Fruit fly (Drosophila melanogaster): ENCODE results near the gene CG12155.
A peak's percentile ranks its signal among the peaks of the same experiment; 100 is the strongest.

Gene CG12155

DNA sequence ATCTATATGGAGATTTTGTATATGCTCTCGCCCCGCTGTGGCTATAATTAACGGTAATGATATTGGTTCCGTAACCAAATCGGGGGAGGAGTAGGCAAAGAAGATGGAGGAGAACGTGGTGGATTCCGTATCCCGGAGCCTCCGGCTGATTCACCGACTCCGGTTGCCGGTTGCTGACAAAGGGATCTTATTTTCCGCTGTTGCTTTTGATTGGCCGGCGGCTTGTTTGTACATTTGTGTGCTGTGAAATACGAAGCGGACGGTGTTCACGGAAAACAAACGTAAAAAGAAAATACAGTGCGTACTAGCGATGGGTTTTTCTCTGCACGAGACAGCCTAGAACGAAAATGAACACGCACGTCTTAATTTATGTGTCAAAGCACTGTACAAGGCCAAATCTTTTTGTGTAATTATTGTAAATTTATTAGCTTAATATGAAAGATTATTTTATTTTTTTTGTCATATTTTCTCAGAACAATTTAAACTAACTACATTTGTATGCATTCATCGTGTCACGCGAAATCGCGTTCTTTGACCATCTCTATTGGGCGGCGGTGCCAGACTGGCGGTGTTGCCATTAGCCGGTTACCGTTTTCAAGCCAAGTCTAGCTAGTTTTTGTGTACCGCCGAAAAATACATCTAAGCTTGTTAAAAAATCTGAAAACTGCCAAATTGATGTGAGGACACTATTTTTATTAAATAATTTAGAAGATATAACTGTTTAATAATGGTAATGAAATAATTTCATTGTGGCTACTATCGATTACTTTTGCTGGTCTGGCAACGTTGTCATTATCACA, 5.8 kb downstream of the CG12155 start, which contains the start of the genes Pdp and Rab39 (continued):
- TF ChIP-seq eve (GFP tag; optimal IDR thresholded peaks at IDR 0.05) (no peak), CG15601 (tag; optimal IDR thresholded peaks at IDR 0.05) (peak; percentile 68), hb (GFP tag; IDR thresholded peaks at IDR 0.05; ENCODE audit: partially characterized antibody) (peak; percentile 90), Gug (GFP tag; IDR thresholded peaks at IDR 0.05) (peak; percentile 83), CG12659 (GFP tag; optimal IDR thresholded peaks at IDR 0.05) (peak; percentile 76), slp2 (GFP tag; optimal IDR thresholded peaks at IDR 0.05) (peak; percentile 20), Taf1 (GFP tag; IDR thresholded peaks at IDR 0.05) (peak; percentile 34; the same call in 1 of the 2 replicates), CG18011 (GFP tag; optimal IDR thresholded peaks at IDR 0.05) (peak; percentile 53), abd-A (tag; optimal IDR thresholded peaks at IDR 0.05) (no peak), CG12299 (tag; optimal IDR thresholded peaks at IDR 0.05) (peak; percentile 51), HLH54F (GFP tag; optimal IDR thresholded peaks at IDR 0.05) (peak; percentile 77), CG1832 (GFP tag; optimal IDR thresholded peaks at IDR 0.05) (no peak), fu2 (GFP tag; optimal IDR thresholded peaks at IDR 0.05) (peak; percentile 45), Fer3 (tag; optimal IDR thresholded peaks at IDR 0.05) (peak; percentile 81), CG2889 (GFP tag; IDR thresholded peaks at IDR 0.05) (peak; percentile 55; the same call in 1 of the 3 replicates), Doc2 (GFP tag; IDR thresholded peaks at IDR 0.05) (peak; percentile 58), CG16779 (GFP tag; IDR thresholded peaks at IDR 0.05) (no peak), CG15073 (GFP tag; optimal IDR thresholded peaks at IDR 0.05) (no peak), CG7745 (tag; optimal IDR thresholded peaks at IDR 0.05) (no peak), sisA (GFP tag; IDR thresholded peaks at IDR 0.05) (peak; percentile 83), nerfin-1 (tag; optimal IDR thresholded peaks at IDR 0.05) (peak; percentile 55), CG17385 (GFP tag; optimal IDR thresholded peaks at IDR 0.05) (peak; percentile 71), HmgD (GFP tag; optimal IDR thresholded peaks at IDR 0.05) (no peak), MESR4 (GFP tag; optimal IDR thresholded peaks at IDR 0.05) (peak; percentile 73), Doc3 (GFP tag; IDR thresholded peaks at IDR 0.05; ENCODE audit: partially characterized antibody) (peak; percentile 97), sd (tag; optimal IDR thresholded peaks at IDR 0.05) (no peak), cg (GFP tag; optimal IDR thresholded peaks at IDR 0.05) (peak; percentile 52), Tbp (GFP tag; optimal IDR thresholded peaks at IDR 0.05) (no peak), Camta (GFP tag; optimal IDR thresholded peaks at IDR 0.05) (peak; percentile 55), gcm2 (GFP tag; optimal IDR thresholded peaks at IDR 0.05) (peak; percentile 54), trem (tag; optimal IDR thresholded peaks at IDR 0.05) (peak; percentile 71), CG1233 (GFP tag; optimal IDR thresholded peaks at IDR 0.05) (peak; percentile 74), CG15696 (tag; optimal IDR thresholded peaks at IDR 0.05) (peak; percentile 78), Opbp (GFP tag; IDR thresholded peaks at IDR 0.05; ENCODE audit: partially characterized antibody) (peak; percentile 86), caup (GFP tag; optimal IDR thresholded peaks at IDR 0.05; ENCODE audit: severe bottlenecking) (peak; percentile 68), Kr (GFP tag; optimal IDR thresholded peaks at IDR 0.05) (no peak), insv (GFP tag; optimal IDR thresholded peaks at IDR 0.05) (peak in 1 of 2 experiments; percentile 50), hkb (optimal IDR thresholded peaks at IDR 0.05) (no peak), hkb (GFP tag; IDR thresholded peaks at IDR 0.05) (peak; percentile 84), CG3281 (GFP tag; optimal IDR thresholded peaks at IDR 0.05) (peak; percentile 66), bowl (GFP tag; IDR thresholded peaks at IDR 0.05) (no peak), GATAe (GFP tag; conservative IDR thresholded peaks at IDR 0.05) (no peak; the same call in 1 of the 2 replicates), Ptx1 (GFP tag; IDR thresholded peaks at IDR 0.05) (peak; percentile 84; the same call in 1 of the 2 replicates), Xrp1 (GFP tag; IDR thresholded peaks at IDR 0.05) (peak; percentile 83), CG13296 (GFP tag; optimal IDR thresholded peaks at IDR 0.05) (peak; percentile 53), sc (optimal IDR thresholded peaks at IDR 0.05) (no peak), sc (GFP tag; optimal IDR thresholded peaks at IDR 0.05) (peak; percentile 23), Atf6 (GFP tag; IDR thresholded peaks at IDR 0.05) (peak; percentile 85), CG30431 (GFP tag; optimal IDR thresholded peaks at IDR 0.05) (peak; percentile 25)

All from whole organism, embryonic.